Fruit fly (Drosophila melanogaster) whole organism: ENCODE measurements around the gene CG43843.

ENCODE experiments used
- CG8478 ChIP-seq: fragments of >200 bp; optimal IDR thresholded peaks from 2 replicates; lab custom pipeline; 2018; ENCODE audit warnings: inconsistent platforms
- Dll ChIP-seq: fragments of >200 bp; optimal IDR thresholded peaks from 2 replicates; lab custom pipeline; 2017
- EcR ChIP-seq, 2 experiments: fragments of >200 bp; optimal IDR thresholded peaks; 2 replicates each; lab custom pipeline; 2017; ENCODE audit warnings: missing biosample characterization in 2 of 2, missing genetic modification characterization in 2 of 2, missing genetic modification reagents in 2 of 2
- pan ChIP-seq: fragments of >200 bp; optimal IDR thresholded peaks from 2 replicates; lab custom pipeline; 2017
- psq ChIP-seq: fragments of >200 bp; optimal IDR thresholded peaks from 2 replicates; lab custom pipeline; 2017
- usp ChIP-seq: fragments of >200 bp; optimal IDR thresholded peaks from 2 replicates; lab custom pipeline; 2017; ENCODE audit warnings: missing biosample characterization, missing genetic modification characterization, mixed read lengths

Gene CG43843

dm6 chrX:18483261-18484218 is 23.3 kb upstream of the CG43843 start, which contains the start of gene Hayan:
Gene Hayan (minus strand): TSS chrX:18483772.
- TF ChIP-seq Dll (lab: Kevin White, UChicago) (peak; percentile 64), EcR (GFP tag; optimal IDR thresholded peaks at IDR 0.05; lab: Kevin White, UChicago) (no peak), pan (peak; percentile 78), psq (no peak)

- TF ChIP-seq pan: no peak
- no peak for TF ChIP-seq CG8478
- no peak for TF ChIP-seq psq
- TF ChIP-seq usp (GFP tag; lab: Kevin White, UChicago): no peak
- no peak for TF ChIP-seq Dll (lab: Kevin White, UChicago)
- TF ChIP-seq EcR (GFP tag; optimal IDR thresholded peaks at IDR 0.05; lab: Kevin White, UChicago): no peak
Measured at dm6 chrX:18482537-18482936, 22.3 kb upstream of the CG43843 start.

- no peak for TF ChIP-seq psq
- TF ChIP-seq pan: peak; percentile 92
- no peak for TF ChIP-seq CG8478
- TF ChIP-seq usp (GFP tag; lab: Kevin White, UChicago): no peak
- TF ChIP-seq Dll (lab: Kevin White, UChicago): no peak
- TF ChIP-seq EcR (GFP tag; optimal IDR thresholded peaks at IDR 0.05; lab: Kevin White, UChicago): no peak
Measured at dm6 chrX:18479307-18480134, 19.3 kb upstream of the CG43843 start, which contains the start of gene CG32547. Gene CG32547 (minus strand): TSS chrX:18479487.

- TF ChIP-seq CG8478 (no peak), Dll (lab: Kevin White, UChicago) (no peak), psq (no peak), EcR (GFP tag; optimal IDR thresholded peaks at IDR 0.05; lab: Kevin White, UChicago) (no peak), usp (GFP tag; lab: Kevin White, UChicago) (no peak), pan (no peak)
Measured at dm6 chrX:18467881-18468280, 7.7 kb upstream of the CG43843 start.

dm6 chrX:18452717-18453116 is 7.5 kb downstream of the CG43843 start:
- no peak for TF ChIP-seq pan
- TF ChIP-seq usp (GFP tag; lab: Kevin White, UChicago): no peak
- TF ChIP-seq CG8478: no peak
- no peak for TF ChIP-seq EcR (GFP tag; optimal IDR thresholded peaks at IDR 0.05; lab: Kevin White, UChicago)
- TF ChIP-seq psq: no peak
- no peak for TF ChIP-seq Dll (lab: Kevin White, UChicago)

dm6 chrX:18440481-18440880 is 19.7 kb downstream of the CG43843 start, which contains the start of gene CG32548:
Gene CG32548 (minus strand): TSS chrX:18440581.
- TF ChIP-seq psq (no peak), Dll (lab: Kevin White, UChicago) (no peak), pan (no peak), CG8478 (no peak), usp (GFP tag; lab: Kevin White, UChicago) (no peak)

dm6 chrX:18439367-18439766 is 20.9 kb downstream of the CG43843 start, which contains the start of gene CG43841:
Gene CG43841 (plus strand): TSS chrX:18439667.
- TF ChIP-seq Dll (lab: Kevin White, UChicago): no peak
- no peak for TF ChIP-seq pan
- TF ChIP-seq EcR (GFP tag; optimal IDR thresholded peaks at IDR 0.05; lab: Kevin White, UChicago): no peak
- TF ChIP-seq psq: no peak
- no peak for TF ChIP-seq CG8478
- TF ChIP-seq usp (GFP tag; lab: Kevin White, UChicago): no peak

dm6 chrX:18438568-18438967 is 21.6 kb downstream of the CG43843 start, which contains the start of gene CG32551:
Gene CG32551 (plus strand): TSS chrX:18438868.
- TF ChIP-seq EcR (GFP tag; optimal IDR thresholded peaks at IDR 0.05; lab: Kevin White, UChicago): no peak
- no peak for TF ChIP-seq CG8478
- no peak for TF ChIP-seq pan
- TF ChIP-seq Dll (lab: Kevin White, UChicago): no peak
- no peak for TF ChIP-seq usp (GFP tag; lab: Kevin White, UChicago)
- TF ChIP-seq psq: no peak

- TF ChIP-seq usp (GFP tag; lab: Kevin White, UChicago): no peak
- no peak for TF ChIP-seq Dll (lab: Kevin White, UChicago)
- TF ChIP-seq psq: no peak
- TF ChIP-seq CG8478: no peak
- no peak for TF ChIP-seq pan
- TF ChIP-seq EcR (GFP tag; optimal IDR thresholded peaks at IDR 0.05; lab: Kevin White, UChicago): no peak
Measured at dm6 chrX:18437190-18437589, 23.0 kb downstream of the CG43843 start, which contains the start of gene CG6290. Gene CG6290 (plus strand): TSS chrX:18437490.

dm6 chrX:18422112-18422511 is 38.1 kb downstream of the CG43843 start, which contains the start of gene CG42323:
Gene CG42323 (plus strand): TSS chrX:18422413.
- no peak for TF ChIP-seq CG8478
- TF ChIP-seq EcR (GFP tag; optimal IDR thresholded peaks at IDR 0.05; lab: Kevin White, UChicago): no peak
- no peak for TF ChIP-seq usp (GFP tag; lab: Kevin White, UChicago)
- no peak for TF ChIP-seq Dll (lab: Kevin White, UChicago)
- no peak for TF ChIP-seq pan
- TF ChIP-seq psq: no peak

- TF ChIP-seq CG8478: no peak
- TF ChIP-seq Dll (lab: Kevin White, UChicago): no peak
- no peak for TF ChIP-seq psq
- no peak for TF ChIP-seq EcR (GFP tag; optimal IDR thresholded peaks at IDR 0.05; lab: Kevin White, UChicago)
- TF ChIP-seq usp (GFP tag; lab: Kevin White, UChicago): no peak
- TF ChIP-seq pan: no peak
Measured at dm6 chrX:18415115-18415514, 45.1 kb downstream of the CG43843 start, which contains the start of gene CG15056. Gene CG15056 (plus strand): TSS chrX:18415415.
